Fruit fly (Drosophila melanogaster): Measurements from ENCODE around the gene CG9922.
A peak's percentile ranks its signal among the peaks of the same experiment; 100 is the strongest.

Gene CG9922

DNA sequence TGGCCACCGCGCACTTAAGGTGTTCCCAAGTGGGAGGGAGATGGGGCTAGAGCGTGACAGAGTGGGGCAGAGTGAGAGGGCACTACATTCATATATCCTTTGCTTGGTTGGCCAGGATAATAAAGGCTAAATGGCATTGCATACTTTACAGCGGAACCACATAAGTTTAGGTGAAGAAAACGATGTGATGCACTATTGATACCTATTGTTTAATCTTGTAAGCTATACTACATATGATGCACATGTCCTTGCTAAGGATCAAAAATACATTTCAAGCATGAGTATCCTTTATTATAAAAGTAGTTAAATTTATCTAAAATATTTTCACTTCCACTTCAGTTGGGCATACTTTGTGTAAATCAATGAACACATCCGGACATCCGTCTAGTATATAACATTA, 4.8 kb upstream of the CG9922 start (continued):
- TF ChIP-seq otp (GFP tag; IDR thresholded peaks at IDR 0.05), result no peak
- peak; percentile 49 for TF ChIP-seq CG32532 (GFP tag; IDR thresholded peaks at IDR 0.05)
- no peak for TF ChIP-seq chinmo (GFP tag; IDR thresholded peaks at IDR 0.05; ENCODE audit: partially characterized antibody)
- TF ChIP-seq nerfin-2 (GFP tag; IDR thresholded peaks at IDR 0.05; ENCODE audit: partially characterized antibody), result no peak
- TF ChIP-seq Chrac-16 (GFP tag; optimal IDR thresholded peaks at IDR 0.05), result peak; percentile 21
- no peak for TF ChIP-seq inv (GFP tag; IDR thresholded peaks at IDR 0.05; ENCODE audit: partially characterized antibody)
- no peak for TF ChIP-seq sr (GFP tag; IDR thresholded peaks at IDR 0.05)
- TF ChIP-seq CG15073 (GFP tag; optimal IDR thresholded peaks at IDR 0.05), result no peak
- TF ChIP-seq CG1024 (GFP tag; IDR thresholded peaks at IDR 0.05), result no peak
- TF ChIP-seq CG30020 (tag; optimal IDR thresholded peaks at IDR 0.05), result no peak
- no peak for TF ChIP-seq CG10274 (GFP tag; optimal IDR thresholded peaks at IDR 0.05)
- TF ChIP-seq danr (GFP tag; IDR thresholded peaks at IDR 0.05), result no peak
- no peak for TF ChIP-seq gro (GFP tag; optimal IDR thresholded peaks at IDR 0.05)
- TF ChIP-seq luna (GFP tag; optimal IDR thresholded peaks at IDR 0.05), result no peak
- no peak for TF ChIP-seq CG3065 (GFP tag; optimal IDR thresholded peaks at IDR 0.05)
- no peak for TF ChIP-seq sim (GFP tag; IDR thresholded peaks at IDR 0.05)
- no peak for TF ChIP-seq bab2 (GFP tag; optimal IDR thresholded peaks at IDR 0.05)
- peak; percentile 32; the same call in 1 of the 3 replicates for TF ChIP-seq dysf (GFP tag; IDR thresholded peaks at IDR 0.05)
- TF ChIP-seq CG2889 (GFP tag; IDR thresholded peaks at IDR 0.05), result no peak
- TF ChIP-seq NFAT (GFP tag; IDR thresholded peaks at IDR 0.05), result no peak
- peak; percentile 15 for TF ChIP-seq zen (tag; optimal IDR thresholded peaks at IDR 0.05)
- peak in 1 of 2 experiments; percentile 9 for TF ChIP-seq Pdp1 (GFP tag; optimal IDR thresholded peaks at IDR 0.05)
- TF ChIP-seq CG12104 (GFP tag; optimal IDR thresholded peaks at IDR 0.05), result no peak
- TF ChIP-seq sob (GFP tag; IDR thresholded peaks at IDR 0.05), result no peak
- peak; percentile 12 for TF ChIP-seq stwl (tag; optimal IDR thresholded peaks at IDR 0.05)
- TF ChIP-seq ci (GFP tag; IDR thresholded peaks at IDR 0.05), result 0 out of 3 replicates have a peak, but pooled peaks have one; percentile 38
- TF ChIP-seq onecut (GFP tag; IDR thresholded peaks at IDR 0.05), result no peak
- no peak for TF ChIP-seq Fer2 (tag; optimal IDR thresholded peaks at IDR 0.05)
- peak in 1 of 2 experiments; percentile 11 for TF ChIP-seq chif (GFP tag; optimal IDR thresholded peaks at IDR 0.05)
- TF ChIP-seq CG17829 (tag; optimal IDR thresholded peaks at IDR 0.05), result no peak
- no peak for TF ChIP-seq CG18011 (GFP tag; optimal IDR thresholded peaks at IDR 0.05)
- no peak for TF ChIP-seq Dip3 (GFP tag; optimal IDR thresholded peaks at IDR 0.05)
- no peak for TF ChIP-seq CG15696 (tag; optimal IDR thresholded peaks at IDR 0.05)
- no peak for TF ChIP-seq Doc2 (GFP tag; IDR thresholded peaks at IDR 0.05)
- no peak for TF ChIP-seq CG12744 (GFP tag; optimal IDR thresholded peaks at IDR 0.05)
- TF ChIP-seq CG17568 (GFP tag; optimal IDR thresholded peaks at IDR 0.05), result peak; percentile 21
- no peak for TF ChIP-seq CG6254 (GFP tag; optimal IDR thresholded peaks at IDR 0.05)
- no peak for TF ChIP-seq CG9817 (tag; optimal IDR thresholded peaks at IDR 0.05)
- peak; percentile 24; the same call in 1 of the 2 replicates for TF ChIP-seq lmd (GFP tag; IDR thresholded peaks at IDR 0.05)
- peak; percentile 30 for TF ChIP-seq Abd-B (GFP tag; optimal IDR thresholded peaks at IDR 0.05)
- no peak for TF ChIP-seq pum (GFP tag; optimal IDR thresholded peaks at IDR 0.05)
- no peak for TF ChIP-seq CG11456 (GFP tag; IDR thresholded peaks at IDR 0.05)
- no peak for TF ChIP-seq HHEX (GFP tag; optimal IDR thresholded peaks at IDR 0.05)
- TF ChIP-seq her (GFP tag; optimal IDR thresholded peaks at IDR 0.05), result no peak
- TF ChIP-seq CG12769 (tag; optimal IDR thresholded peaks at IDR 0.05), result peak; percentile 58
- TF ChIP-seq ato (GFP tag; IDR thresholded peaks at IDR 0.05; ENCODE audit: partially characterized antibody), result no peak
- no peak for TF ChIP-seq ham (GFP tag; IDR thresholded peaks at IDR 0.05)
- TF ChIP-seq CG43689 (GFP tag; IDR thresholded peaks at IDR 0.05), result no peak
- TF ChIP-seq zfh1 (GFP tag; IDR thresholded peaks at IDR 0.05), result peak; percentile 62; the same call in 2 of the 3 replicates
- TF ChIP-seq ap (GFP tag; IDR thresholded peaks at IDR 0.05), result 0 out of 2 replicates have a peak, but pooled peaks have one; percentile 30
- TF ChIP-seq C15 (GFP tag; IDR thresholded peaks at IDR 0.05), result no peak
- TF ChIP-seq Nf-YC (tag; optimal IDR thresholded peaks at IDR 0.05), result peak; percentile 26
